Worm (Caenorhabditis elegans) whole organism, L4/young adult: ENCODE data around the gene F14F9.2.

Experiments used
- W03F9.2 ChIP-seq: fragments of 150-350 bp; optimal IDR thresholded peaks from 2 replicates; lab custom pipeline; 2014; ENCODE audit warnings: missing biosample characterization, missing genetic modification characterization
- dao-5 ChIP-seq: sonication (generic microtip); optimal IDR thresholded peaks from 2 replicates; lab custom pipeline; 2016; ENCODE audit warnings: missing genotype, missing genetic modification characterization, moderate library complexity, missing compliant biosample characterization
- him-1 ChIP-seq: sonication (generic microtip); optimal IDR thresholded peaks from 2 replicates; lab custom pipeline; 2016; ENCODE audit warnings: missing genotype, missing genetic modification reagents, missing genetic modification characterization, missing compliant biosample characterization

F14F9.2 gene

ce11 chrV:5144541-5144940 is at the start of gene F14F9.2:
Gene F14F9.2 (plus strand): TSS chrV:5144841.
- TF ChIP-seq dao-5 (no peak), W03F9.2 (tag; lab: Kevin White, UChicago) (no peak), him-1 (tag; lab: Kevin White, UChicago) (no peak)

- no peak for TF ChIP-seq W03F9.2 (tag; lab: Kevin White, UChicago)
- TF ChIP-seq him-1 (tag; lab: Kevin White, UChicago), result no peak
- no peak for TF ChIP-seq dao-5
Observed at ce11 chrV:5097035-5097434, 47.6 kb upstream of the F14F9.2 start, which contains the start of gene C04F5.2. Gene C04F5.2 (minus strand): TSS chrV:5097135.

- TF ChIP-seq W03F9.2 (tag; lab: Kevin White, UChicago) (no peak), him-1 (tag; lab: Kevin White, UChicago) (no peak), dao-5 (no peak)
Observed at ce11 chrV:5098925-5099324, 45.7 kb upstream of the F14F9.2 start, which contains the start of gene unc-46. Gene unc-46 (minus strand): TSS chrV:5099025.

- no peak for TF ChIP-seq dao-5
- no peak for TF ChIP-seq W03F9.2 (tag; lab: Kevin White, UChicago)
- no peak for TF ChIP-seq him-1 (tag; lab: Kevin White, UChicago)
Observed at ce11 chrV:5102017-5102416, 42.6 kb upstream of the F14F9.2 start, which contains the start of gene srab-1. Gene srab-1 (minus strand): TSS chrV:5102117.

- TF ChIP-seq dao-5 (no peak), W03F9.2 (tag; lab: Kevin White, UChicago) (no peak), him-1 (tag; lab: Kevin White, UChicago) (no peak)
Observed at ce11 chrV:5104934-5105333, 39.7 kb upstream of the F14F9.2 start, which contains the start of gene srab-2. Gene srab-2 (minus strand): TSS chrV:5105034.

ce11 chrV:5107816-5108215 is 36.8 kb upstream of the F14F9.2 start, which contains the start of gene srab-3:
Gene srab-3 (minus strand): TSS chrV:5107916.
- no peak for TF ChIP-seq him-1 (tag; lab: Kevin White, UChicago)
- TF ChIP-seq dao-5, result no peak
- no peak for TF ChIP-seq W03F9.2 (tag; lab: Kevin White, UChicago)

ce11 chrV:5110684-5111083 is 34.0 kb upstream of the F14F9.2 start, which contains the start of gene ugt-63:
Gene ugt-63 (minus strand): TSS chrV:5110772.
- TF ChIP-seq dao-5, result no peak
- no peak for TF ChIP-seq him-1 (tag; lab: Kevin White, UChicago)
- no peak for TF ChIP-seq W03F9.2 (tag; lab: Kevin White, UChicago)

- TF ChIP-seq dao-5 (no peak), him-1 (tag; lab: Kevin White, UChicago) (no peak), W03F9.2 (tag; lab: Kevin White, UChicago) (no peak)
Observed at ce11 chrV:5113654-5114053, 31.0 kb upstream of the F14F9.2 start, which contains the start of gene C04F5.8. Gene C04F5.8 (minus strand): TSS chrV:5113754.

ce11 chrV:5119109-5119508 is 25.5 kb upstream of the F14F9.2 start, which contains the start of gene C04F5.9:
Gene C04F5.9 (minus strand): TSS chrV:5119209.
- no peak for TF ChIP-seq W03F9.2 (tag; lab: Kevin White, UChicago)
- no peak for TF ChIP-seq dao-5
- TF ChIP-seq him-1 (tag; lab: Kevin White, UChicago), result no peak

ce11 chrV:5119679-5120078 is 25.0 kb upstream of the F14F9.2 start, which contains the start of gene sid-1:
Gene sid-1 (plus strand): TSS chrV:5119970.
- no peak for TF ChIP-seq W03F9.2 (tag; lab: Kevin White, UChicago)

- TF ChIP-seq him-1 (tag; lab: Kevin White, UChicago) (no peak), W03F9.2 (tag; lab: Kevin White, UChicago) (no peak), dao-5 (no peak)
Observed at ce11 chrV:5126793-5127192, 17.8 kb upstream of the F14F9.2 start, which contains the start of gene F14F9.5. Gene F14F9.5 (plus strand): TSS chrV:5127093.

- TF ChIP-seq dao-5, result no peak
- TF ChIP-seq W03F9.2 (tag; lab: Kevin White, UChicago), result no peak
- no peak for TF ChIP-seq him-1 (tag; lab: Kevin White, UChicago)
Observed at ce11 chrV:5130018-5130417, 14.6 kb upstream of the F14F9.2 start, which contains the start of gene F14F9.8. Gene F14F9.8 (plus strand): TSS chrV:5130318.

- peak; percentile 29 for TF ChIP-seq W03F9.2 (tag; lab: Kevin White, UChicago)
- no peak for TF ChIP-seq dao-5
Observed at ce11 chrV:5131380-5131779, 13.3 kb upstream of the F14F9.2 start.

ce11 chrV:5132441-5132840 is 12.2 kb upstream of the F14F9.2 start, which contains the start of gene F14F9.4:
Gene F14F9.4 (plus strand): TSS chrV:5132741.
- TF ChIP-seq W03F9.2 (tag; lab: Kevin White, UChicago), result no peak
- no peak for TF ChIP-seq dao-5
- TF ChIP-seq him-1 (tag; lab: Kevin White, UChicago), result no peak

- TF ChIP-seq dao-5 (no peak), him-1 (tag; lab: Kevin White, UChicago) (no peak), W03F9.2 (tag; lab: Kevin White, UChicago) (no peak)
Observed at ce11 chrV:5137919-5138318, 6.7 kb upstream of the F14F9.2 start, which contains the start of gene F14F9.3. Gene F14F9.3 (plus strand): TSS chrV:5138219.
